Worm (Caenorhabditis elegans): Measurements from ENCODE around the gene Y57G11C.30.

- TF ChIP-seq ama-1 (optimal IDR thresholded peaks at IDR 0.05) (no peak), pes-1 (GFP tag; IDR thresholded peaks at IDR 0.05) (no peak), B0310.2 (tag; optimal IDR thresholded peaks at IDR 0.05) (no peak), F13C5.2 (tag; optimal IDR thresholded peaks at IDR 0.05) (no peak), sea-1 (GFP tag; conservative IDR thresholded peaks at IDR 0.05) (no peak), scrt-1 (GFP tag; IDR thresholded peaks at IDR 0.05) (no peak), tbx-37 (GFP tag; conservative IDR thresholded peaks at IDR 0.05) (no peak), hmbx-1 (tag; optimal IDR thresholded peaks at IDR 0.05) (no peak), ceh-36 (tag; optimal IDR thresholded peaks at IDR 0.05) (no peak), flt-1 (GFP tag; IDR thresholded peaks at IDR 0.05) (no peak), hmg-4 (GFP tag; optimal IDR thresholded peaks at IDR 0.05) (no peak), tbx-11 (GFP tag; IDR thresholded peaks at IDR 0.05) (no peak), ceh-13 (GFP tag; optimal IDR thresholded peaks at IDR 0.05) (no peak)
These were observed 11.8 kb downstream of the Y57G11C.30 start, which contains the start of gene Y41E3.22 for ce11 chrIV:14950468-14950867.

Data from whole organism, early embryonic.